Worm (Caenorhabditis elegans) whole organism, young adult: Measurements from ENCODE around the gene cutl-28.

Experiments
- B0336.3 ChIP-seq: fragments of 200-800 bp; sonication (Bioruptor generic); IDR thresholded peaks from 2 replicates; pipeline ENCODE4 v1.3.6; 2022; ENCODE audit warnings: missing genetic modification characterization, missing compliant biosample characterization
- F57C9.4 ChIP-seq: sonication (generic microtip); optimal IDR thresholded peaks from 2 replicates; lab custom pipeline; 2017; ENCODE audit warnings: mild to moderate bottlenecking, missing genetic modification characterization, missing compliant biosample characterization
- K11D2.4 ChIP-seq: fragments of 200-800 bp; sonication (Bioruptor generic); IDR thresholded peaks from 2 replicates; pipeline ENCODE4 v1.3.6; 2022; ENCODE audit warnings: missing genetic modification reagents, missing genetic modification characterization, missing compliant biosample characterization
- ccch-3 ChIP-seq: fragments of 200-800 bp; sonication (Bioruptor generic); optimal IDR thresholded peaks from 2 replicates; lab custom pipeline; 2018; ENCODE audit warnings: mild to moderate bottlenecking, missing genetic modification characterization, missing compliant biosample characterization
- ceh-58 ChIP-seq: fragments of 200-800 bp; sonication (Bioruptor generic); IDR thresholded peaks from 2 replicates; pipeline ENCODE4 v1.3.6; 2022; ENCODE audit warnings: missing genetic modification characterization, missing compliant biosample characterization
- hlh-26 ChIP-seq: fragments of 200-800 bp; sonication (Bioruptor generic); conservative IDR thresholded peaks from 2 replicates; pipeline ENCODE4 v1.3.6; 2022; ENCODE audit warnings: missing genetic modification reagents, missing genetic modification characterization, missing compliant biosample characterization
- lsl-1 ChIP-seq: fragments of 200-800 bp; sonication (Bioruptor generic); optimal IDR thresholded peaks from 2 replicates; lab custom pipeline; 2018; ENCODE audit warnings: mild to moderate bottlenecking, missing genetic modification characterization, moderate library complexity, missing compliant biosample characterization
- nhr-90 ChIP-seq: sonication (generic microtip); optimal IDR thresholded peaks from 2 replicates; lab custom pipeline; 2016; ENCODE audit warnings: missing genotype, mild to moderate bottlenecking, missing genetic modification characterization, missing compliant biosample characterization

ce11 chrIV:661623-662022 is 22.7 kb upstream of the cutl-28 start:
- TF ChIP-seq hlh-26 (GFP tag; lab: Robert Waterston, UW) (no peak), ccch-3 (GFP tag; lab: Kevin White, UChicago) (no peak), F57C9.4 (tag; lab: Kevin White, UChicago) (no peak), ceh-58 (no peak), K11D2.4 (no peak), B0336.3 (GFP tag; lab: Robert Waterston, UW) (no peak), lsl-1 (no peak), nhr-90 (tag; lab: Kevin White, UChicago) (no peak)
